Worm (Caenorhabditis elegans) whole organism, L4/young adult: Measurements from ENCODE around the gene C31G12.4.

Experiments
- W03F9.2 ChIP-seq: fragments of 150-350 bp; optimal IDR thresholded peaks from 2 replicates; lab custom pipeline; 2014; ENCODE audit warnings: missing biosample characterization, missing genetic modification characterization
- dao-5 ChIP-seq: sonication (generic microtip); optimal IDR thresholded peaks from 2 replicates; lab custom pipeline; 2016; ENCODE audit warnings: missing genotype, missing genetic modification characterization, moderate library complexity, missing compliant biosample characterization
- him-1 ChIP-seq: sonication (generic microtip); optimal IDR thresholded peaks from 2 replicates; lab custom pipeline; 2016; ENCODE audit warnings: missing genotype, missing genetic modification reagents, missing genetic modification characterization, missing compliant biosample characterization

ce11 chrV:18158172-18158571 is 20.4 kb downstream of the C31G12.4 start:
- TF ChIP-seq him-1 (tag; lab: Kevin White, UChicago): no peak
- no peak for TF ChIP-seq dao-5 (tag; lab: Kevin White, UChicago)
- TF ChIP-seq W03F9.2 (tag; lab: Kevin White, UChicago): no peak
